Worm (Caenorhabditis elegans): Measurements from ENCODE around the gene ugt-18.

The ugt-18 gene

ce11 chrV:12869948-12870347 lies 49.9 kb downstream of the ugt-18 start, which contains the start of gene T07F10.3:
Gene T07F10.3, minus strand, starts transcription at chrV:12870045.
- TF ChIP-seq hlh-4 (tag; optimal IDR thresholded peaks at IDR 0.05) (peak; percentile 93), skn-1 (tag; optimal IDR thresholded peaks at IDR 0.05) (peak; percentile 88), pqm-1 (tag; optimal IDR thresholded peaks at IDR 0.05) (no peak), unc-98 (GFP tag; IDR thresholded peaks at IDR 0.05) (peak; percentile 90), pax-3 (tag; optimal IDR thresholded peaks at IDR 0.05) (peak; percentile 100), ceh-8 (GFP tag; optimal IDR thresholded peaks at IDR 0.05) (peak; percentile 92), snu-23 (GFP tag; optimal IDR thresholded peaks at IDR 0.05) (peak; percentile 94), unc-86 (tag; optimal IDR thresholded peaks at IDR 0.05) (peak; percentile 93), nhr-20 (tag; optimal IDR thresholded peaks at IDR 0.05) (peak; percentile 96), egl-13 (tag; optimal IDR thresholded peaks at IDR 0.05) (peak; percentile 98), ceh-90 (tag; optimal IDR thresholded peaks at IDR 0.05) (peak; percentile 100), mdl-1 (tag; optimal IDR thresholded peaks at IDR 0.05) (peak in 1 of 2 experiments; percentile 75), grh-1 (GFP tag; IDR thresholded peaks at IDR 0.05) (peak; percentile 91), F16B12.6 (tag; optimal IDR thresholded peaks at IDR 0.05) (peak; percentile 55), irx-1 (tag; optimal IDR thresholded peaks at IDR 0.05) (peak; percentile 99), ama-1 (optimal IDR thresholded peaks at IDR 0.05) (peak; percentile 42), blmp-1 (tag; optimal IDR thresholded peaks at IDR 0.05) (peak; percentile 76), aha-1 (tag; optimal IDR thresholded peaks at IDR 0.05) (no peak), nhr-11 (tag; optimal IDR thresholded peaks at IDR 0.05) (peak; percentile 71), mep-1 (tag; optimal IDR thresholded peaks at IDR 0.05) (peak; percentile 88), xbp-1 (tag; optimal IDR thresholded peaks at IDR 0.05) (peak; percentile 96), tlp-1 (tag; optimal IDR thresholded peaks at IDR 0.05) (no peak), nhr-12 (tag; optimal IDR thresholded peaks at IDR 0.05) (no peak), dpl-1 (GFP tag; optimal IDR thresholded peaks at IDR 0.05) (peak; percentile 96 to 98 (median 98)), nhr-71 (tag; optimal IDR thresholded peaks at IDR 0.05) (peak; percentile 97), ces-1 (GFP tag; optimal IDR thresholded peaks at IDR 0.05) (no peak), lsy-2 (tag; optimal IDR thresholded peaks at IDR 0.05) (peak; percentile 87 to 93), ceh-63 (GFP tag; optimal IDR thresholded peaks at IDR 0.05) (peak; percentile 88), lin-13 (GFP tag; optimal IDR thresholded peaks at IDR 0.05) (peak; percentile 80), efl-3 (GFP tag; optimal IDR thresholded peaks at IDR 0.05) (peak; percentile 90), hlh-17 (GFP tag; optimal IDR thresholded peaks at IDR 0.05; ENCODE audit: borderline replicate concordance) (peak; percentile 95), lin-39 (tag; optimal IDR thresholded peaks at IDR 0.05) (peak; percentile 84), lin-15B (tag; optimal IDR thresholded peaks at IDR 0.05) (peak; percentile 78), fkh-4 (tag; optimal IDR thresholded peaks at IDR 0.05; ENCODE audit: borderline replicate concordance) (peak; percentile 99), ceh-88 (GFP tag; IDR thresholded peaks at IDR 0.05) (peak; percentile 88), rnt-1 (tag; optimal IDR thresholded peaks at IDR 0.05) (peak; percentile 100), sup-37 (GFP tag; optimal IDR thresholded peaks at IDR 0.05) (peak; percentile 89), tbx-2 (tag; optimal IDR thresholded peaks at IDR 0.05) (peak; percentile 98), lin-35 (GFP tag; optimal IDR thresholded peaks at IDR 0.05) (peak; percentile 98 to 99), nhr-28 (tag; optimal IDR thresholded peaks at IDR 0.05) (peak; percentile 16), zag-1 (tag; optimal IDR thresholded peaks at IDR 0.05) (no peak), nhr-237 (tag; optimal IDR thresholded peaks at IDR 0.05) (peak; percentile 48), nhr-76 (tag; optimal IDR thresholded peaks at IDR 0.05) (peak; percentile 8), aly-2 (tag; optimal IDR thresholded peaks at IDR 0.05) (peak; percentile 57), mef-2 (tag; optimal IDR thresholded peaks at IDR 0.05) (no peak), nhr-90 (tag; optimal IDR thresholded peaks at IDR 0.05; ENCODE audit: poor library complexity) (peak; percentile 98), isw-1 (GFP tag; IDR thresholded peaks at IDR 0.05) (peak; percentile 92), ztf-11 (tag; optimal IDR thresholded peaks at IDR 0.05) (peak in 1 of 2 experiments; percentile 99), fkh-8 (tag; optimal IDR thresholded peaks at IDR 0.05) (peak; percentile 90), dsc-1 (tag; optimal IDR thresholded peaks at IDR 0.05) (peak; percentile 98), unc-130 (tag; optimal IDR thresholded peaks at IDR 0.05) (peak; percentile 87), efl-1 (optimal IDR thresholded peaks at IDR 0.05) (peak; percentile 87 to 99), efl-1 (GFP tag; optimal IDR thresholded peaks at IDR 0.05 in 1 of 2) (peak; percentile 98 to 100), Y116A8C.19 (tag; optimal IDR thresholded peaks at IDR 0.05; ENCODE audit: borderline replicate concordance) (peak; percentile 94)

Measured in whole organism, L1 larva.